Fruit fly (Drosophila melanogaster): ENCODE results near the gene Rox8.

- no peak for TF ChIP-seq CG8388 (GFP tag; optimal IDR thresholded peaks at IDR 0.05)
- no peak for TF ChIP-seq zen2 (GFP tag; IDR thresholded peaks at IDR 0.05; ENCODE audit: partially characterized antibody)
- TF ChIP-seq mam (GFP tag; optimal IDR thresholded peaks at IDR 0.05) = no peak
- TF ChIP-seq hb (GFP tag; IDR thresholded peaks at IDR 0.05; ENCODE audit: partially characterized antibody) = no peak
- no peak for TF ChIP-seq yki (optimal IDR thresholded peaks at IDR 0.05)
- no peak for TF ChIP-seq ci (GFP tag; IDR thresholded peaks at IDR 0.05)
- TF ChIP-seq CG7928 (GFP tag; optimal IDR thresholded peaks at IDR 0.05) = no peak
- TF ChIP-seq corto (GFP tag; optimal IDR thresholded peaks at IDR 0.05) = no peak
- TF ChIP-seq CG9437 (GFP tag; optimal IDR thresholded peaks at IDR 0.05) = no peak
- TF ChIP-seq E2f1 (GFP tag; IDR thresholded peaks at IDR 0.05) = no peak
Observed at dm6 chr3R:24079110-24079509, 31.0 kb upstream of the Rox8 start.

Measured in whole organism, embryonic.